Worm (Caenorhabditis elegans) whole organism, L4 larva: ENCODE data around the gene Y49E10.4.
"Not testable (repeated sequence)": the region's sequence is repeated elsewhere in the genome, so short reads cannot be mapped to it uniquely, and the experiment has no call there.

Experiments used
- F37D6.2 ChIP-seq: sonication (generic microtip); optimal IDR thresholded peaks from 2 replicates; lab custom pipeline; 2016; ENCODE audit warnings: mild to moderate bottlenecking, missing genetic modification characterization, missing compliant biosample characterization
- Y48G9A.11 ChIP-seq: fragments of 200-800 bp; sonication (Bioruptor generic); IDR thresholded peaks from 2 replicates; pipeline ENCODE4 v1.3.6; 2022; ENCODE audit warnings: missing genetic modification reagents, missing genetic modification characterization, missing compliant biosample characterization
- aha-1 ChIP-seq: fragments of 150-350 bp; peaks from one replicate; lab custom pipeline; 2014; ENCODE audit warnings: missing biosample characterization, missing genetic modification characterization
- ceh-62 ChIP-seq: sonication (generic microtip); optimal IDR thresholded peaks from 2 replicates; lab custom pipeline; 2017; ENCODE audit warnings: missing biosample characterization, missing genetic modification characterization
- ces-1 ChIP-seq: fragments of 150-350 bp; sonication (generic microtip); optimal IDR thresholded peaks from 4 replicates; lab custom pipeline; 2014; ENCODE audit warnings: missing biosample characterization, missing genetic modification reagents, missing genetic modification characterization
- daf-16 ChIP-seq, 3 experiments: sonication (generic microtip); optimal IDR thresholded peaks; 2 replicates each; lab custom pipeline; 2016 to 2017; ENCODE audit warnings: missing genetic modification characterization in 3 of 3, missing genetic modification reagents in 3 of 3, mild to moderate bottlenecking in 2 of 3, missing compliant biosample characterization in 2 of 3, missing biosample characterization in 1 of 3, moderate library complexity in 1 of 3
- daf-19 ChIP-seq: fragments of 200-800 bp; sonication (Bioruptor generic); conservative IDR thresholded peaks from 2 replicates; pipeline ENCODE4 v1.3.6; 2022; ENCODE audit warnings: missing genetic modification characterization, missing compliant biosample characterization
- dpl-1 ChIP-seq: fragments of 150-350 bp; optimal IDR thresholded peaks from 2 replicates; lab custom pipeline; 2014; ENCODE audit warnings: missing biosample characterization, missing genetic modification reagents, missing genetic modification characterization
- dve-1 ChIP-seq: sonication (generic microtip); optimal IDR thresholded peaks from 2 replicates; lab custom pipeline; 2017; ENCODE audit warnings: antibody characterized with exemption, mild to moderate bottlenecking, missing genetic modification characterization, missing compliant biosample characterization; ENCODE audit not compliant: insufficient read depth
- egl-27 ChIP-seq: sonication (generic microtip); optimal IDR thresholded peaks from 3 replicates; lab custom pipeline; 2017; ENCODE audit warnings: missing biosample characterization, missing genetic modification reagents, missing genetic modification characterization
- hif-1 ChIP-seq, 2 experiments: sonication (generic microtip); optimal IDR thresholded peaks; 2 replicates each; lab custom pipeline; 2016 to 2017; ENCODE audit warnings: missing compliant biosample characterization in 2 of 2, missing genetic modification characterization in 2 of 2, missing genetic modification reagents in 2 of 2, missing genotype in 2 of 2, mild to moderate bottlenecking in 1 of 2
- hlh-11 ChIP-seq: fragments of 200-800 bp; sonication (Bioruptor generic); optimal IDR thresholded peaks from 2 replicates; lab custom pipeline; 2018; ENCODE audit warnings: mild to moderate bottlenecking, missing genetic modification characterization, missing compliant biosample characterization
- hlh-30 ChIP-seq: sonication (generic microtip); optimal IDR thresholded peaks from 2 replicates; lab custom pipeline; 2017; ENCODE audit warnings: antibody characterized with exemption, mild to moderate bottlenecking, missing genetic modification characterization, missing compliant biosample characterization; ENCODE audit not compliant: insufficient read depth
- hmg-1.1 ChIP-seq: fragments of 200-800 bp; sonication (Bioruptor generic); IDR thresholded peaks from 2 replicates; pipeline ENCODE4 v1.3.6; 2022; ENCODE audit warnings: missing genetic modification reagents, missing genetic modification characterization, missing compliant biosample characterization
- lin-13 ChIP-seq: fragments of 150-350 bp; optimal IDR thresholded peaks from 2 replicates; lab custom pipeline; 2014; ENCODE audit warnings: missing biosample characterization, missing genetic modification reagents, missing genetic modification characterization
- lin-38 ChIP-seq: fragments of 200-800 bp; sonication (Bioruptor generic); IDR thresholded peaks from 2 replicates; pipeline ENCODE4 v1.3.6; 2022; ENCODE audit warnings: missing genetic modification reagents, missing genetic modification characterization, missing compliant biosample characterization
- lir-3 ChIP-seq: sonication (generic microtip); optimal IDR thresholded peaks from 2 replicates; lab custom pipeline; 2016; ENCODE audit warnings: mild to moderate bottlenecking, missing genetic modification characterization, missing compliant biosample characterization
- lsy-2 ChIP-seq, 2 experiments: fragments of 150-350 bp in 1 of 2; sonication (generic microtip) in 1 of 2; optimal IDR thresholded peaks; 2 replicates each; lab custom pipeline; 2014 to 2017; ENCODE audit warnings: missing biosample characterization in 2 of 2, missing genetic modification characterization in 2 of 2
- madf-9 ChIP-seq: fragments of 200-800 bp; sonication (Bioruptor generic); conservative IDR thresholded peaks from 2 replicates; pipeline ENCODE4 v1.3.6; 2022; ENCODE audit warnings: missing genetic modification reagents, missing genetic modification characterization, missing compliant biosample characterization
- mep-1 ChIP-seq: fragments of 150-350 bp; sonication (generic microtip); optimal IDR thresholded peaks from 3 replicates; lab custom pipeline; 2014; ENCODE audit warnings: missing biosample characterization, missing genetic modification characterization
- mes-2 ChIP-seq: sonication (generic microtip); optimal IDR thresholded peaks from 2 replicates; lab custom pipeline; 2016; ENCODE audit warnings: missing genotype, mild to moderate bottlenecking, missing genetic modification characterization, missing compliant biosample characterization; ENCODE audit not compliant: poor library complexity, severe bottlenecking
- nhr-11 ChIP-seq: fragments of 150-350 bp; optimal IDR thresholded peaks from 2 replicates; lab custom pipeline; 2014; ENCODE audit warnings: missing biosample characterization, missing genetic modification characterization
- nhr-25 ChIP-seq: sonication (generic microtip); optimal IDR thresholded peaks from 2 replicates; lab custom pipeline; 2017; ENCODE audit warnings: missing genetic modification characterization, mild to moderate bottlenecking, missing compliant biosample characterization, antibody characterized with exemption, moderate library complexity, borderline replicate concordance; ENCODE audit not compliant: insufficient read depth
- nhr-28 ChIP-seq: fragments of 150-350 bp; optimal IDR thresholded peaks from 2 replicates; lab custom pipeline; 2014; ENCODE audit warnings: missing biosample characterization, missing genetic modification characterization
- nhr-6 ChIP-seq: fragments of 150-350 bp; optimal IDR thresholded peaks from 2 replicates; lab custom pipeline; 2014; ENCODE audit warnings: missing biosample characterization, missing genetic modification characterization
- nhr-77 ChIP-seq: fragments of 150-350 bp; optimal IDR thresholded peaks from 2 replicates; lab custom pipeline; 2014; ENCODE audit warnings: missing biosample characterization, missing genetic modification characterization
- pha-4 ChIP-seq, 2 experiments: fragments of 150-350 bp in 1 of 2; fragments of 200-800 bp in 1 of 2; sonication (Bioruptor generic) in 1 of 2; IDR thresholded peaks in 1 of 2; optimal IDR thresholded peaks in 1 of 2; 2 replicates each; pipeline versions ENCODE4 v1.3.6 to Lab custom; 2014 to 2022; ENCODE audit warnings: missing genetic modification characterization in 2 of 2, missing genetic modification reagents in 2 of 2, missing biosample characterization in 1 of 2, missing compliant biosample characterization in 1 of 2
- pqm-1 ChIP-seq: sonication (generic microtip); optimal IDR thresholded peaks from 2 replicates; lab custom pipeline; 2017; ENCODE audit warnings: missing biosample characterization, missing genetic modification characterization
- rbr-2 ChIP-seq: sonication (generic microtip); optimal IDR thresholded peaks from 2 replicates; lab custom pipeline; 2016; ENCODE audit warnings: missing genotype, missing genetic modification characterization, missing compliant biosample characterization
- unc-130 ChIP-seq: sonication (generic microtip); optimal IDR thresholded peaks from 2 replicates; lab custom pipeline; 2016; ENCODE audit warnings: missing genetic modification reagents, missing genetic modification characterization, missing compliant biosample characterization
- zag-1 ChIP-seq: fragments of 150-350 bp; optimal IDR thresholded peaks from 2 replicates; lab custom pipeline; 2014; ENCODE audit warnings: missing biosample characterization, missing genetic modification characterization
- zfp-2 ChIP-seq: sonication (generic microtip); optimal IDR thresholded peaks from 2 replicates; lab custom pipeline; 2016; ENCODE audit warnings: mild to moderate bottlenecking, missing genetic modification characterization, missing compliant biosample characterization
- ztf-11 ChIP-seq: fragments of 150-350 bp; optimal IDR thresholded peaks from 2 replicates; lab custom pipeline; 2014; ENCODE audit warnings: missing biosample characterization, missing genetic modification characterization

Y49E10.4 gene

DNA sequence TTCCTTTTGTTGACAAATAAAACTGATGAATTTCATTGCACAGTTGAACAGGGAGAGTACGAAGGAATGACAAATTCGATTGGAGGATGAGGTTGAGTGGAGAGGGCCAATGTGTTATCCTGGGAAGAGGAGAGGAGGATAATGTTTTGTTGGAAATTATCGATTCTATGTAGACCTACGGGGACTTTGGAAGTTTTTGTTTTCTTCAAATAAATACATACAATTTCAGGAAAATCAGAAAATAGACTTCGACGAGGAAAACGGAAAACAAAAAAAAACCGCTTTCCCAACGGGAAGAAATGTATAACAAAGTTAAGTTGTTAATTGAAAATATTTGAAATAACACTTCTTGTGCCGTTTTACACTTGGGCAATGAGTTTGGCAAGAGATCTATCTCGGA lies at the start of gene Y49E10.4:
Y49E10.4 (minus strand) TSS at position 101 of the 400 bp plus-strand sequence.
- not testable (repeated sequence) for TF ChIP-seq lsy-2 (tag; optimal IDR thresholded peaks at IDR 0.05; lab: Kevin White, UChicago); egl-27; Y48G9A.11 (GFP tag; lab: Robert Waterston, UW)

DNA sequence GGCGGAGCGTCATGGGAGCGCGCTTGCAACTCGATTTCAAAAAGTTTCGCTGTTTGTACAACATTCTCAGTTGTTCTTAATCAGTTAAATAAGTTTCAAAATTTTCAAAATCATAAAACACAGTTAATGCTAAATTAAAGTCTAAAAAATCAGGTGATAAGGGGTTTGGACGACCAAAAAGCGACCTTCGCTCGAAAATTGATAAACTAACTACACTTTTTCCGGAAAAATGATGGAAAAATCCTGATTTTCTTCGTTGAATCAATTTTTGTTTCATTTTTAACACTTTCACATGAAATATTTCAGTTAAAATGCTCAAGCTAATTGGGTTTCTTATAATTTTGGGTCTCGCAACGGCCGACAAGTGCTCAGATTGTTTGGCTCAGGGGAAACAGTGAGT lies 46.6 kb upstream of the Y49E10.4 start, which contains the start of gene Y49E10.16:
Y49E10.16 (plus strand) TSS at position 301 of the 400 bp plus-strand sequence.
- TF ChIP-seq madf-9 (GFP tag; lab: Robert Waterston, UW) (no peak), rbr-2 (no peak), ceh-62 (tag; lab: Kevin White, UChicago) (no peak), pqm-1 (tag; lab: Kevin White, UChicago) (peak; percentile 32), daf-16 (GFP tag; optimal IDR thresholded peaks at IDR 0.05; lab: Kevin White, UChicago) (no peak), daf-16 (tag; optimal IDR thresholded peaks at IDR 0.05; lab: Kevin White, UChicago) (peak; percentile 17), nhr-77 (tag; lab: Kevin White, UChicago) (no peak), lir-3 (tag; lab: Kevin White, UChicago) (no peak)
- TF ChIP-seq, all 104 proteins: peak for 2

DNA sequence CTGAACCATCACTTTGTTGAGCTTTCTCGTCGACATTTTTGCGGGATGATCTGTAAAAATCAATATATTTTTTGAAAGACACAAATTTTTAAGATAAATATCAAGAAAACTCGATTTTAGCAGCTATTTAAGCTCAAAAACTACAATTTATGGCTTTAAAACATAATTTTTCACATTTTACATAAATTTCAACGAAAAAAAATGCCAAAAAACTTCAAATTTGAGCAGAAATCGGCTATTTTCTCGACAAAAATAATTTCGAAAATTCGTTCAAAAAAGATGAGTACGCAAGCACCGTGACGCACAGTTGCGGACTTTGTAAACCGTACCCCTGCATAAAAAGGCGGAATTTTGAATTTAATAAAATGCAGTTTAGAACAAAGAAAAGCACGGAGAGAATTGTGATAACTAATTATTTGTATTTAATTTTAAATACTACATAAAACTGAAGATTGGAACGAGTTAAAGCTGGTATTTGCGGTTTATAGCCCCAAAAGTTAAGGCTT lies 46.0 kb upstream of the Y49E10.4 start, which contains the start of gene snr-6:
snr-6 (minus strand) TSS at position 51 of the 506 bp plus-strand sequence.
- peak; percentile 84 for TF ChIP-seq mes-2
- peak; percentile 41; the same call in 1 of the 2 replicates for TF ChIP-seq hmg-1.1 (GFP tag; lab: Robert Waterston, UW)
- peak; percentile 59 for TF ChIP-seq hlh-30 (tag; lab: Kevin White, UChicago)
- no peak for TF ChIP-seq aha-1
- TF ChIP-seq F37D6.2 (tag; lab: Kevin White, UChicago) = peak; percentile 10
- TF ChIP-seq daf-19 (GFP tag; lab: Robert Waterston, UW) = no peak
- TF ChIP-seq ztf-11 (tag; lab: Kevin White, UChicago) = no peak
- no peak for TF ChIP-seq nhr-25 (tag; lab: Kevin White, UChicago)
- TF ChIP-seq zfp-2 (tag; lab: Kevin White, UChicago) = no peak
- TF ChIP-seq dve-1 (tag; lab: Kevin White, UChicago) = peak; percentile 22
- peak; percentile 40 for TF ChIP-seq unc-130 (GFP tag; lab: Kevin White, UChicago)
- no peak for TF ChIP-seq ces-1 (GFP tag; lab: Kevin White, UChicago)
- peak; percentile 60 for TF ChIP-seq nhr-77 (tag; lab: Kevin White, UChicago)
- peak in 1 of 2 experiments; percentile 33 for TF ChIP-seq hif-1 (tag; optimal IDR thresholded peaks at IDR 0.05; lab: Kevin White, UChicago)
- peak; percentile 97 for TF ChIP-seq dpl-1 (GFP tag; lab: Kevin White, UChicago)
- TF ChIP-seq nhr-28 (tag; lab: Kevin White, UChicago) = peak; percentile 17
- TF ChIP-seq hlh-11 = peak; percentile 6
- TF ChIP-seq lsy-2 (tag; optimal IDR thresholded peaks at IDR 0.05; lab: Kevin White, UChicago) = peak; percentile 91 to 99
- peak; percentile 65 for TF ChIP-seq lin-38 (GFP tag; lab: Robert Waterston, UW)
- 0 out of 2 replicates have a peak, but pooled peaks have one; percentile 15 for TF ChIP-seq pha-4 (GFP tag; IDR thresholded peaks at IDR 0.05; lab: Robert Waterston, UW)
- peak; percentile 15 for TF ChIP-seq pha-4 (tag; optimal IDR thresholded peaks at IDR 0.05; lab: Kevin White, UChicago)
- peak; percentile 33 for TF ChIP-seq lin-13
- TF ChIP-seq mep-1 (tag; lab: Kevin White, UChicago) = peak; percentile 59
- TF ChIP-seq ceh-62 (tag; lab: Kevin White, UChicago) = no peak
- peak; percentile 69 for TF ChIP-seq nhr-6
- peak; percentile 46 for TF ChIP-seq nhr-11 (tag; lab: Kevin White, UChicago)
- no peak for TF ChIP-seq zag-1 (tag; lab: Kevin White, UChicago)
- TF ChIP-seq, all 104 proteins: peak for 18
